Fruit fly (Drosophila melanogaster): ENCODE measurements around the gene Rnf11.
A peak's percentile ranks its signal among the peaks of the same experiment; 100 is the strongest.

Rnf11 gene

dm6 chr4:359759-360290 lies 45.1 kb downstream of the Rnf11 start, which contains the start of gene Hcf (continued):
- TF ChIP-seq Dll (GFP tag; IDR thresholded peaks at IDR 0.05; ENCODE audit: partially characterized antibody): peak; percentile 70; the same call in 3 of the 4 replicates
- TF ChIP-seq jumu (GFP tag; optimal IDR thresholded peaks at IDR 0.05): peak; percentile 32
- TF ChIP-seq az2 (GFP tag; optimal IDR thresholded peaks at IDR 0.05): no peak
- no peak for TF ChIP-seq zen2 (GFP tag; IDR thresholded peaks at IDR 0.05; ENCODE audit: partially characterized antibody)
- peak; percentile 94 for TF ChIP-seq CG1603 (tag; optimal IDR thresholded peaks at IDR 0.05)
- TF ChIP-seq CG11085 (GFP tag; IDR thresholded peaks at IDR 0.05): no peak
- TF ChIP-seq pzg (GFP tag; optimal IDR thresholded peaks at IDR 0.05): peak; percentile 78
- TF ChIP-seq gem (tag; optimal IDR thresholded peaks at IDR 0.05): peak; percentile 46
- peak; percentile 23 for TF ChIP-seq CG17829 (tag; optimal IDR thresholded peaks at IDR 0.05)
- peak; percentile 46 for TF ChIP-seq CG14710 (tag; optimal IDR thresholded peaks at IDR 0.05)
- peak; percentile 73 for TF ChIP-seq CG15479 (GFP tag; optimal IDR thresholded peaks at IDR 0.05)
- TF ChIP-seq C15 (GFP tag; IDR thresholded peaks at IDR 0.05): no peak
- TF ChIP-seq CG30020 (tag; optimal IDR thresholded peaks at IDR 0.05): peak; percentile 99
- no peak for TF ChIP-seq CG7987 (GFP tag; optimal IDR thresholded peaks at IDR 0.05)
- TF ChIP-seq ap (GFP tag; IDR thresholded peaks at IDR 0.05): no peak
- TF ChIP-seq CG34376 (GFP tag; optimal IDR thresholded peaks at IDR 0.05): peak; percentile 42
- peak; percentile 61 for TF ChIP-seq Lhr (GFP tag; optimal IDR thresholded peaks at IDR 0.05)
- TF ChIP-seq CG8290 (GFP tag; optimal IDR thresholded peaks at IDR 0.05): peak; percentile 13
- peak in 1 of 2 experiments; percentile 58 for TF ChIP-seq CG8290 (tag; optimal IDR thresholded peaks at IDR 0.05)
- TF ChIP-seq CG14860 (GFP tag; IDR thresholded peaks at IDR 0.05; ENCODE audit: partially characterized antibody): peak; percentile 38; the same call in 1 of the 3 replicates
- peak; percentile 31 for TF ChIP-seq Elba2 (GFP tag; optimal IDR thresholded peaks at IDR 0.05)
- peak; percentile 6 for TF ChIP-seq lilli (GFP tag; optimal IDR thresholded peaks at IDR 0.05)
- TF ChIP-seq Sry-β (GFP tag; optimal IDR thresholded peaks at IDR 0.05): no peak
- TF ChIP-seq Eip74EF (GFP tag; optimal IDR thresholded peaks at IDR 0.05): peak in 1 of 2 experiments; percentile 43
- peak; percentile 75 for TF ChIP-seq knrl (GFP tag; IDR thresholded peaks at IDR 0.05; ENCODE audit: partially characterized antibody)
- peak; percentile 13 for TF ChIP-seq CG6854 (GFP tag; optimal IDR thresholded peaks at IDR 0.05)
- peak in 1 of 3 experiments; percentile 66 for TF ChIP-seq Stat92E (GFP tag; optimal IDR thresholded peaks at IDR 0.05)
- TF ChIP-seq YL-1 (GFP tag; optimal IDR thresholded peaks at IDR 0.05): peak; percentile 87
- peak; percentile 97 for TF ChIP-seq CG17802 (tag; optimal IDR thresholded peaks at IDR 0.05)
- peak in 1 of 2 experiments; percentile 88 for TF ChIP-seq Dfd (GFP tag; optimal IDR thresholded peaks at IDR 0.05)
- TF ChIP-seq nom (GFP tag; optimal IDR thresholded peaks at IDR 0.05): peak; percentile 18
- peak; percentile 64 for TF ChIP-seq CG4617 (GFP tag; optimal IDR thresholded peaks at IDR 0.05; ENCODE audit: borderline replicate concordance)
- TF ChIP-seq row (GFP tag; IDR thresholded peaks at IDR 0.05): peak; percentile 90
- peak; percentile 43 for TF ChIP-seq stwl (tag; optimal IDR thresholded peaks at IDR 0.05)
- TF ChIP-seq CG12659 (GFP tag; optimal IDR thresholded peaks at IDR 0.05): peak; percentile 76
- TF ChIP-seq gfzf (GFP tag; optimal IDR thresholded peaks at IDR 0.05): peak; percentile 58
- TF ChIP-seq pfk (GFP tag; optimal IDR thresholded peaks at IDR 0.05): peak; percentile 59
- peak in 1 of 2 experiments; percentile 66 for TF ChIP-seq eve (GFP tag; optimal IDR thresholded peaks at IDR 0.05)
- TF ChIP-seq danr (GFP tag; IDR thresholded peaks at IDR 0.05): no peak
- peak in 1 of 2 experiments; percentile 60 for TF ChIP-seq Pdp1 (GFP tag; optimal IDR thresholded peaks at IDR 0.05)
- TF ChIP-seq Med (GFP tag): peak; percentile 83
- peak; percentile 52 for TF ChIP-seq Ets97D (GFP tag; optimal IDR thresholded peaks at IDR 0.05)
- TF ChIP-seq Hr3 (GFP tag; optimal IDR thresholded peaks at IDR 0.05): no peak
- TF ChIP-seq CG6791 (GFP tag; IDR thresholded peaks at IDR 0.05; ENCODE audit: partially characterized antibody): peak; percentile 77
- 0 out of 2 replicates have a peak, but pooled peaks have one; percentile 40 for TF ChIP-seq bbx (GFP tag; IDR thresholded peaks at IDR 0.05; ENCODE audit: partially characterized antibody)
- TF ChIP-seq Ptx1 (GFP tag; IDR thresholded peaks at IDR 0.05): no peak
- peak; percentile 8 for TF ChIP-seq corto (GFP tag; optimal IDR thresholded peaks at IDR 0.05)
- TF ChIP-seq Bgb (GFP tag; IDR thresholded peaks at IDR 0.05; ENCODE audit: partially characterized antibody): peak; percentile 69
